Fruit fly (Drosophila melanogaster) whole organism, pupa: ENCODE measurements around the gene Rcd-1.

Experiments used
- Snoo ChIP-seq: fragments of 200-800 bp; sonication (Bioruptor generic); optimal IDR thresholded peaks from 3 replicates; lab custom pipeline; 2017; ENCODE audit warnings: missing biosample characterization, mild to moderate bottlenecking, missing genetic modification characterization, inconsistent platforms
- gl ChIP-seq: fragments of 200-800 bp; sonication (Bioruptor generic); optimal IDR thresholded peaks from 2 replicates; lab custom pipeline; 2018; ENCODE audit warnings: missing biosample characterization, mild to moderate bottlenecking, missing genetic modification characterization

DNA sequence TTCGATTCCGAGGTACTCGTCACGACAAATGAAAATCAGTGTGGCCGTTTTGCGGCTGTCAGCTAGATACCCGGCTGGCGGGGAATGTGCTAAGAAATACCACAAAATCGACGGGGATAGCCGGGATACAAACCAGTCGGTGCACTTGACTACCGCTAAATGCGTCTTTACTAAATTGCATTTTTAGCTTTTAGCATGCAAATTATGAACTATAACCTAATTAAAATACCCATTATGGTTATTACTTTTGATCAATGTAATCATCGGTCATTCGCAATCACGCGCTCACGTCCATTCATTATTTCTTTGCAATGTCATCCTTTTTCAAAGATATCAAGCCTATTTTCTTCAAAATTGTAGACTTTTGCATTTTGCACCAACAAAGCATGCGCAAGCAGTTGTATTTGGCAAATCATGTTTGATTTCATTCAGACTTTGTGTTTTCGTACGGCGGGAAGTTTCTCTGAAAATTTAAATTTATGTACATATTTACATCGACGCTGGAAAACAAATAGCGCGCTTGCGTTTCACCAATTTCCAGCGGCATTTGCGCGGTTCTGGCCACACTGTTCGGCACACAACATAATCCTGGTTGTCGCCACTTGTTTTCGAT lies at the start of gene Rcd-1:
- TF ChIP-seq Snoo (tag; lab: Kevin White, UChicago), result no peak
- no peak for TF ChIP-seq gl (tag; lab: Kevin White, UChicago)
